Worm (Caenorhabditis elegans): ENCODE measurements around the gene dhs-17.

DNA sequence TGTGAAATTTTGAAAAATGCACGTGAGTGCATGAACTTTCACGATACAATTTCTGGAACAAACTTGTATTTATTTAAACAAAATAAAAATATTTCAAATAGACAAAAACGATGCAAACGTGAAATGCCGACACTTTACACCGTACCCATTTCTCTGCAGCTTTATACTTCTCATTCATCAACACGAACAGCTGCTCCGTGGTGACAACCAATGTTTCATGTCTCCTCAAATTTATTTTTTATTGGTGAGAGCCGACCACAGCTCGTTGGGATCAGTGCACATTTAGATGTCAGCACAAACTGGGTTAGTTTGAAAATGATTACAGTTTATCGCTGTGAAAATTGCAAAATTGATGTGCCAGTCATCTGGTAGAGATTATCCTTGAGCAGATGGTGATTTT lies 39.0 kb downstream of the dhs-17 start:
- TF ChIP-seq unc-86 (tag; optimal IDR thresholded peaks at IDR 0.05) (no peak), fkh-6 (tag; optimal IDR thresholded peaks at IDR 0.05) (no peak), ama-1 (optimal IDR thresholded peaks at IDR 0.05) (no peak), nhr-11 (tag; optimal IDR thresholded peaks at IDR 0.05) (no peak), ceh-6 (GFP tag; optimal IDR thresholded peaks at IDR 0.05) (no peak), tbx-7 (tag; optimal IDR thresholded peaks at IDR 0.05) (no peak), pqm-1 (tag; optimal IDR thresholded peaks at IDR 0.05) (no peak), sox-4 (tag; optimal IDR thresholded peaks at IDR 0.05) (no peak), fax-1 (tag; optimal IDR thresholded peaks at IDR 0.05) (no peak), npax-4 (tag; optimal IDR thresholded peaks at IDR 0.05) (no peak), ceh-18 (tag; optimal IDR thresholded peaks at IDR 0.05) (no peak), unc-42 (tag; optimal IDR thresholded peaks at IDR 0.05) (no peak), pag-3 (tag; optimal IDR thresholded peaks at IDR 0.05; ENCODE audit: borderline replicate concordance) (no peak)
